Worm (Caenorhabditis elegans) whole organism, L4 larva: ENCODE data around the gene H01M10.2.

Experiments
- F44E2.7 ChIP-seq: fragments of 200-800 bp; sonication (Bioruptor generic); IDR thresholded peaks from 2 replicates; pipeline ENCODE4 v2.1.2; 2022; ENCODE audit warnings: missing genetic modification characterization, missing compliant biosample characterization
- R02D3.7 ChIP-seq: fragments of 150-350 bp; sonication (generic microtip); optimal IDR thresholded peaks from 3 replicates; lab custom pipeline; 2014; ENCODE audit warnings: missing biosample characterization, missing genetic modification characterization
- Y105C5A.15 ChIP-seq: fragments of 200-800 bp; sonication (Bioruptor generic); IDR thresholded peaks from 2 replicates; pipeline ENCODE4 v1.3.6; 2022; ENCODE audit warnings: missing genetic modification characterization, missing compliant biosample characterization
- Y48G9A.11 ChIP-seq: fragments of 200-800 bp; sonication (Bioruptor generic); IDR thresholded peaks from 2 replicates; pipeline ENCODE4 v1.3.6; 2022; ENCODE audit warnings: missing genetic modification reagents, missing genetic modification characterization, missing compliant biosample characterization
- aha-1 ChIP-seq: fragments of 150-350 bp; peaks from one replicate; lab custom pipeline; 2014; ENCODE audit warnings: missing biosample characterization, missing genetic modification characterization
- attf-4 ChIP-seq: sonication (generic microtip); optimal IDR thresholded peaks from 3 replicates; lab custom pipeline; 2017; ENCODE audit warnings: missing biosample characterization, missing genetic modification characterization
- daf-12 ChIP-seq: fragments of 150-350 bp; optimal IDR thresholded peaks from 2 replicates; lab custom pipeline; 2014; ENCODE audit warnings: missing biosample characterization, missing genetic modification reagents, missing genetic modification characterization
- daf-8 ChIP-seq: fragments of 200-800 bp; sonication (Bioruptor generic); IDR thresholded peaks from 2 replicates; pipeline ENCODE4 v1.3.6; 2022; ENCODE audit warnings: missing genetic modification characterization, missing compliant biosample characterization
- dmd-8 ChIP-seq: fragments of 200-800 bp; sonication (Bioruptor generic); IDR thresholded peaks from 2 replicates; pipeline ENCODE4 v1.3.6; 2022; ENCODE audit warnings: missing genetic modification characterization, missing compliant biosample characterization
- dmd-9 ChIP-seq: fragments of 200-800 bp; sonication (Bioruptor generic); IDR thresholded peaks from 2 replicates; pipeline ENCODE4 v1.3.6; 2022; ENCODE audit warnings: missing genetic modification reagents, missing genetic modification characterization, missing compliant biosample characterization
- egl-27 ChIP-seq: sonication (generic microtip); optimal IDR thresholded peaks from 3 replicates; lab custom pipeline; 2017; ENCODE audit warnings: missing biosample characterization, missing genetic modification reagents, missing genetic modification characterization
- egl-43 ChIP-seq: fragments of 200-800 bp; sonication (Bioruptor generic); IDR thresholded peaks from 2 replicates; pipeline ENCODE4 v1.3.6; 2022; ENCODE audit warnings: missing genetic modification reagents, missing genetic modification characterization, missing compliant biosample characterization
- fkh-10 ChIP-seq: fragments of 150-350 bp; optimal IDR thresholded peaks from 2 replicates; lab custom pipeline; 2014; ENCODE audit warnings: missing biosample characterization, missing genetic modification reagents, missing genetic modification characterization
- hlh-11 ChIP-seq: fragments of 200-800 bp; sonication (Bioruptor generic); optimal IDR thresholded peaks from 2 replicates; lab custom pipeline; 2018; ENCODE audit warnings: mild to moderate bottlenecking, missing genetic modification characterization, missing compliant biosample characterization
- hlh-30 ChIP-seq: sonication (generic microtip); optimal IDR thresholded peaks from 2 replicates; lab custom pipeline; 2017; ENCODE audit warnings: antibody characterized with exemption, mild to moderate bottlenecking, missing genetic modification characterization, missing compliant biosample characterization; ENCODE audit not compliant: insufficient read depth
- hmg-1.1 ChIP-seq: fragments of 200-800 bp; sonication (Bioruptor generic); IDR thresholded peaks from 2 replicates; pipeline ENCODE4 v1.3.6; 2022; ENCODE audit warnings: missing genetic modification reagents, missing genetic modification characterization, missing compliant biosample characterization
- jun-1 ChIP-seq: fragments of 150-350 bp; optimal IDR thresholded peaks from 2 replicates; lab custom pipeline; 2014; ENCODE audit warnings: missing biosample characterization, missing genetic modification reagents, missing genetic modification characterization
- lin-1 ChIP-seq: fragments of 200-800 bp; sonication (Bioruptor generic); IDR thresholded peaks from 2 replicates; pipeline ENCODE4 v1.3.6; 2022; ENCODE audit warnings: missing genetic modification reagents, missing genetic modification characterization, missing compliant biosample characterization
- lin-13 ChIP-seq: fragments of 150-350 bp; optimal IDR thresholded peaks from 2 replicates; lab custom pipeline; 2014; ENCODE audit warnings: missing biosample characterization, missing genetic modification reagents, missing genetic modification characterization
- lin-38 ChIP-seq: fragments of 200-800 bp; sonication (Bioruptor generic); IDR thresholded peaks from 2 replicates; pipeline ENCODE4 v1.3.6; 2022; ENCODE audit warnings: missing genetic modification reagents, missing genetic modification characterization, missing compliant biosample characterization
- lin-39 ChIP-seq: fragments of 150-350 bp; optimal IDR thresholded peaks from 2 replicates; lab custom pipeline; 2014; ENCODE audit warnings: missing biosample characterization, missing genetic modification reagents, missing genetic modification characterization
- lsy-2 ChIP-seq, 2 experiments: fragments of 150-350 bp in 1 of 2; sonication (generic microtip) in 1 of 2; optimal IDR thresholded peaks; 2 replicates each; lab custom pipeline; 2014 to 2017; ENCODE audit warnings: missing biosample characterization in 2 of 2, missing genetic modification characterization in 2 of 2
- madf-9 ChIP-seq: fragments of 200-800 bp; sonication (Bioruptor generic); conservative IDR thresholded peaks from 2 replicates; pipeline ENCODE4 v1.3.6; 2022; ENCODE audit warnings: missing genetic modification reagents, missing genetic modification characterization, missing compliant biosample characterization
- mdt-29 ChIP-seq: fragments of 200-800 bp; sonication (Bioruptor generic); IDR thresholded peaks from 2 replicates; pipeline ENCODE4 v1.3.6; 2022; ENCODE audit warnings: missing genetic modification reagents, missing genetic modification characterization, missing compliant biosample characterization
- mes-2 ChIP-seq: sonication (generic microtip); optimal IDR thresholded peaks from 2 replicates; lab custom pipeline; 2016; ENCODE audit warnings: missing genotype, mild to moderate bottlenecking, missing genetic modification characterization, missing compliant biosample characterization; ENCODE audit not compliant: poor library complexity, severe bottlenecking
- nhr-237 ChIP-seq: sonication (generic microtip); optimal IDR thresholded peaks from 2 replicates; lab custom pipeline; 2017; ENCODE audit warnings: missing biosample characterization, missing genetic modification characterization
- nhr-25 ChIP-seq: sonication (generic microtip); optimal IDR thresholded peaks from 2 replicates; lab custom pipeline; 2017; ENCODE audit warnings: missing genetic modification characterization, mild to moderate bottlenecking, missing compliant biosample characterization, antibody characterized with exemption, moderate library complexity, borderline replicate concordance; ENCODE audit not compliant: insufficient read depth
- nhr-28 ChIP-seq: fragments of 150-350 bp; optimal IDR thresholded peaks from 2 replicates; lab custom pipeline; 2014; ENCODE audit warnings: missing biosample characterization, missing genetic modification characterization
- nhr-41 ChIP-seq: fragments of 200-800 bp; sonication (Bioruptor generic); IDR thresholded peaks from 2 replicates; pipeline ENCODE4 v1.3.6; 2022; ENCODE audit warnings: missing genetic modification reagents, missing genetic modification characterization, missing compliant biosample characterization
- nhr-42 ChIP-seq: fragments of 200-800 bp; sonication (Bioruptor generic); IDR thresholded peaks from 2 replicates; pipeline ENCODE4 v1.3.6; 2022; ENCODE audit warnings: missing genetic modification characterization, missing compliant biosample characterization
- nhr-77 ChIP-seq: fragments of 150-350 bp; optimal IDR thresholded peaks from 2 replicates; lab custom pipeline; 2014; ENCODE audit warnings: missing biosample characterization, missing genetic modification characterization
- saeg-2 ChIP-seq: fragments of 200-800 bp; sonication (Bioruptor generic); IDR thresholded peaks from 2 replicates; pipeline ENCODE4 v1.3.6; 2022; ENCODE audit warnings: missing genetic modification reagents, missing genetic modification characterization, missing compliant biosample characterization
- set-16 ChIP-seq: fragments of 200-800 bp; sonication (Bioruptor generic); IDR thresholded peaks from 2 replicates; pipeline ENCODE4 v1.3.6; 2022; ENCODE audit warnings: missing genetic modification reagents, missing genetic modification characterization, missing compliant biosample characterization
- snpc-1.2 ChIP-seq: fragments of 200-800 bp; sonication (Bioruptor generic); IDR thresholded peaks from 2 replicates; pipeline ENCODE4 v1.3.6; 2022; ENCODE audit warnings: missing genetic modification reagents, missing genetic modification characterization, missing compliant biosample characterization
- spr-1 ChIP-seq: sonication (generic microtip); optimal IDR thresholded peaks from 2 replicates; lab custom pipeline; 2016; ENCODE audit warnings: mild to moderate bottlenecking, missing genetic modification characterization, missing compliant biosample characterization
- tag-97 ChIP-seq: fragments of 200-800 bp; sonication (Bioruptor generic); IDR thresholded peaks from 2 replicates; pipeline ENCODE4 v1.3.6; 2022; ENCODE audit warnings: missing genetic modification characterization, missing compliant biosample characterization
- unc-130 ChIP-seq: sonication (generic microtip); optimal IDR thresholded peaks from 2 replicates; lab custom pipeline; 2016; ENCODE audit warnings: missing genetic modification reagents, missing genetic modification characterization, missing compliant biosample characterization
- unc-39 ChIP-seq: sonication (generic microtip); optimal IDR thresholded peaks from 2 replicates; lab custom pipeline; 2017; ENCODE audit warnings: missing biosample characterization, missing genetic modification characterization
- unc-62 ChIP-seq, 3 experiments: fragments of 150-350 bp in 1 of 3; sonication (generic microtip); optimal IDR thresholded peaks in 2 of 3; peaks in 1 of 3; 1 replicate in 1 of 3; 2 replicates in 2 of 3; lab custom pipeline; 2014 to 2017; ENCODE audit warnings: missing biosample characterization in 3 of 3, missing genetic modification characterization in 3 of 3, missing genetic modification reagents in 3 of 3, missing genotype in 1 of 3
- zfp-2 ChIP-seq: sonication (generic microtip); optimal IDR thresholded peaks from 2 replicates; lab custom pipeline; 2016; ENCODE audit warnings: mild to moderate bottlenecking, missing genetic modification characterization, missing compliant biosample characterization
- zfp-3 ChIP-seq: fragments of 200-800 bp; sonication (Bioruptor generic); conservative IDR thresholded peaks from 2 replicates; pipeline ENCODE4 v1.3.6; 2022; ENCODE audit warnings: missing genetic modification reagents, missing genetic modification characterization, missing compliant biosample characterization

H01M10.2 gene

ce11 chrX:2553433-2553860 is 32.1 kb downstream of the H01M10.2 start (continued):
- TF ChIP-seq dmd-9 (GFP tag; lab: Robert Waterston, UW) (peak; percentile 58; the same call in 1 of the 2 replicates), lin-1 (GFP tag; lab: Robert Waterston, UW) (peak; percentile 81; the same call in 1 of the 2 replicates), nhr-25 (peak; percentile 35)

DNA sequence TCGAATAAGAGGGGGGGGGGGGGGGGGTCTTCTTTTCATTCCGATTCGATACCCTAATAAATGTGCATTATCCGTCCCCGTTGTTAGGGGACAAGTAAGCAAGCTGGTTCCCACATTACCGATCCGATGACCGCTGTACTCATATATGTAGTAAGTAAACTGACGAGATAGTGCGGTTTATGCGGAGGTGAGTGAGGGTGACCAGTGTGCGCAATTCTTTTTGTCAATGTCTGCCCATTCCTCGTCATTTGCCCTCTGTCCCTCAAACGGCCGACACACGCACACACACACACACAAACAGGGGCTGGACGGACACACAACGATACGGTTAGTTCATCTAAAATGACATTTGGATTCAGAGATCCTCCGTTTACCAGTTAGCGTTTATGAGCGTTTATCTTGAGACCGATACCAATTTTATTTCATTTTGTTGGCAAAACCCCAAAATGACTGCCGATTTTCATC is 33.3 kb downstream of the H01M10.2 start, which contains the start of gene aat-3:
TSS of gene aat-3 (plus strand) at position 51 of the 465 bp plus-strand sequence.
- TF ChIP-seq zfp-3 (GFP tag; lab: Robert Waterston, UW) (no peak), spr-1 (no peak), unc-62 (GFP tag; optimal IDR thresholded peaks at IDR 0.05 in 1 of 2; lab: Kevin White, UChicago) (peak in 1 of 2 experiments; percentile 69), unc-62 (tag; optimal IDR thresholded peaks at IDR 0.05; lab: Kevin White, UChicago) (no peak), fkh-10 (GFP tag; lab: Kevin White, UChicago) (no peak), hmg-1.1 (GFP tag; lab: Robert Waterston, UW) (0 out of 2 replicates have a peak, but pooled peaks have one; percentile 28), nhr-42 (GFP tag; lab: Robert Waterston, UW) (no peak), lin-1 (GFP tag; lab: Robert Waterston, UW) (no peak), R02D3.7 (tag; lab: Kevin White, UChicago) (no peak), hlh-11 (tag; lab: Kevin White, UChicago) (peak; percentile 2), lin-38 (GFP tag; lab: Robert Waterston, UW) (no peak), tag-97 (GFP tag; lab: Robert Waterston, UW) (no peak), mes-2 (peak; percentile 5), nhr-28 (tag; lab: Kevin White, UChicago) (peak; percentile 23), dmd-9 (GFP tag; lab: Robert Waterston, UW) (no peak), mdt-29 (GFP tag; lab: Robert Waterston, UW) (no peak), aha-1 (tag; lab: Kevin White, UChicago) (peak; percentile 64)
- TF ChIP-seq, all 104 proteins: peak for 6

ce11 chrX:2551450-2551849 is 34.1 kb downstream of the H01M10.2 start:
- TF ChIP-seq jun-1 (tag; lab: Kevin White, UChicago) (no peak), lin-39 (tag; lab: Kevin White, UChicago) (no peak), hmg-1.1 (GFP tag; lab: Robert Waterston, UW) (no peak), madf-9 (no peak), aha-1 (tag; lab: Kevin White, UChicago) (peak; percentile 18), nhr-237 (tag; lab: Kevin White, UChicago) (no peak), Y48G9A.11 (GFP tag; lab: Robert Waterston, UW) (0 out of 2 replicates have a peak, but pooled peaks have one; percentile 10), zfp-3 (GFP tag; lab: Robert Waterston, UW) (no peak), egl-27 (tag; lab: Kevin White, UChicago) (no peak), F44E2.7 (GFP tag; lab: Robert Waterston, UW) (no peak), set-16 (GFP tag; lab: Robert Waterston, UW) (peak; percentile 81), egl-43 (peak; percentile 26; the same call in 1 of the 2 replicates), dmd-9 (GFP tag; lab: Robert Waterston, UW) (no peak)

DNA sequence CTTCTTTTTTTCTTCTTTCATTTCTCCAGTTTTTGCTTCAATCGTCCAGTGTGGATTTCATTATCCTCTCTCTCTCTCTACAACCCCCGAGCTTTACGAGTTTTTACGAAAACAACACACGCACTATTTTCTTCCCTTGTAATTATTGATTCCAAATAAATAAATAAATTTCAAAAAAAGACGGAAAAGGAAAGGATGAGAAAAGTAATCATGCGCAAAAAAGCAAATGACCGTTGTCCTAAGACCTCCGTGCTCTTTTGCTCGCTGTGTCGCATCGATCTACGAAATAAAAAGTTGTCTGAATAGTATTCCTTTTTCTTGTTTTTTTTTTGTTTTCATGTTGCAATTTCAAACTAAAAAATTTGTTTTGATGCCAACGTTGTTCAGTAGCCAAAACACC is 34.9 kb downstream of the H01M10.2 start:
- TF ChIP-seq hlh-30 (tag; lab: Kevin White, UChicago), result peak; percentile 53
- no peak for TF ChIP-seq Y105C5A.15 (GFP tag; lab: Robert Waterston, UW)
- peak; percentile 54 for TF ChIP-seq fkh-10 (GFP tag; lab: Kevin White, UChicago)

DNA sequence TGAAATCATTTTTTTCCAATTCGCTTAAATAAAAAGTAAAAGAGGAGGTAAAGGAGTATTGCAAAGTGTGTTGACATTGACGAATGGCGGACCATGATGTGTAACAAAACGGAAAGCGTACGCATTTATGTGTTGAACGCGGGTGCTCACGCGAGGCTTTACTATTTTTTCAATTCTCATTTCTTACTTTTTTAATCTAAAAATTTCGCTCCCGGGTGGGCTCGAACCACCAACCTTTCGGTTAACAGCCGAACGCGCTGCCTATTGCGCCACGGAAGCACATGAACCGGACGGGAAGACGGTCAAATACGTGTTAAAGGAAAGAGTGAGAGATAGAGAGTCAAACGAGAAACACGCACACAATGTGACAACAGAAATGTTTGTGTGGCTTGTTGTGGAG is 36.2 kb downstream of the H01M10.2 start:
- peak; percentile 28; the same call in 1 of the 2 replicates for TF ChIP-seq set-16 (GFP tag; lab: Robert Waterston, UW)
- no peak for TF ChIP-seq unc-39
- peak; percentile 26 for TF ChIP-seq zfp-2 (tag; lab: Kevin White, UChicago)
- TF ChIP-seq lsy-2 (tag; optimal IDR thresholded peaks at IDR 0.05; lab: Kevin White, UChicago), result peak in 1 of 2 experiments; percentile 65
- peak; percentile 46 for TF ChIP-seq unc-130 (GFP tag; lab: Kevin White, UChicago)
- TF ChIP-seq snpc-1.2 (GFP tag; lab: Robert Waterston, UW), result peak; percentile 90
- peak; percentile 55 for TF ChIP-seq madf-9
- peak; percentile 89 for TF ChIP-seq dmd-8 (GFP tag; lab: Robert Waterston, UW)
- peak; percentile 79 for TF ChIP-seq nhr-42 (GFP tag; lab: Robert Waterston, UW)
- peak; percentile 75 for TF ChIP-seq hlh-11 (tag; lab: Kevin White, UChicago)
- TF ChIP-seq nhr-41, result peak; percentile 88
- TF ChIP-seq lin-13 (GFP tag; lab: Kevin White, UChicago), result peak; percentile 71
- no peak for TF ChIP-seq attf-4 (tag; lab: Kevin White, UChicago)
- 0 out of 2 replicates have a peak, but pooled peaks have one; percentile 50 for TF ChIP-seq dmd-9 (GFP tag; lab: Robert Waterston, UW)
- TF ChIP-seq daf-8 (GFP tag; lab: Robert Waterston, UW), result no peak
- no peak for TF ChIP-seq saeg-2 (GFP tag; lab: Robert Waterston, UW)
- peak; percentile 77 for TF ChIP-seq Y48G9A.11 (GFP tag; lab: Robert Waterston, UW)
- peak; percentile 60 for TF ChIP-seq nhr-77 (tag; lab: Kevin White, UChicago)
- TF ChIP-seq daf-12 (tag; lab: Kevin White, UChicago), result no peak
